Fruit fly (Drosophila melanogaster) whole organism, pupa: ENCODE results near the gene PGRP-LB.

Experiments
- CG15710 ChIP-seq: fragments of 200-800 bp; sonication (Bioruptor generic); optimal IDR thresholded peaks from 2 replicates; lab custom pipeline; 2018; ENCODE audit warnings: missing biosample characterization, mild to moderate bottlenecking, missing genetic modification characterization, moderate library complexity
- Snoo ChIP-seq: fragments of 200-800 bp; sonication (Bioruptor generic); optimal IDR thresholded peaks from 3 replicates; lab custom pipeline; 2017; ENCODE audit warnings: missing biosample characterization, mild to moderate bottlenecking, missing genetic modification characterization, inconsistent platforms

dm6 chr3R:11483328-11483868, 23.0 kb upstream of the PGRP-LB start:
- no peak for TF ChIP-seq Snoo (tag; lab: Kevin White, UChicago)
- no peak for TF ChIP-seq CG15710
